Fruit fly (Drosophila melanogaster): Measurements from ENCODE around the gene Mur29B.
A peak's percentile ranks its signal among the peaks of the same experiment; 100 is the strongest.

Mur29B gene

DNA sequence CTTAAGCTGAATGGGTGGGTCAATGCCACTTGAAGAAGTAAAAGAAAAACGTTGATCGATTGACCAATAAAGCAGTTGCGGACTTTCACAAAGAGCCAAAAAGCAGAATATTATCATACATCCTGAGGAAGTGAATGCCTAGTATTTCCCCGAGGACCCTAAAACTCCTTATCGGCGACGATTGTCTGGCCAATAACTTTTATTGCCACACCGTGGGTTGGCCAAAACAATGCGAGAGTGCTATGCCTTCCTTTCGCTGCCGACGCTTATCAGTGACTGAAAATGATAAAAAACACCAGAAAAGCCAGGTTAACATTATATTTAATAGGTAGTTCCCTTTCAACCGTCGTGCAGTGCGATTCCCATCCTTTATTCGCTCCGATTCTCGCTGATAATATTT, at the start of gene Mur29B:
Mur29B (plus strand) TSS at position 324 of the 400 bp plus-strand sequence.
- TF ChIP-seq kay (GFP tag; ENCODE audit: borderline replicate concordance): peak; percentile 65
- TF ChIP-seq Mnt (GFP tag; optimal IDR thresholded peaks at IDR 0.05): no peak

dm6 chr2L:8302766-8303479, 49.1 kb upstream of the Mur29B start, which contains the start of the genes wol and Scgalpha:
wol (minus strand) TSS chr2L:8302985.
Scgalpha (plus strand) TSS chr2L:8303429.
- TF ChIP-seq CG11617 (GFP tag; optimal IDR thresholded peaks at IDR 0.05): no peak
- peak; percentile 97 for TF ChIP-seq CG14711 (tag; optimal IDR thresholded peaks at IDR 0.05)
- TF ChIP-seq CG12768 (GFP tag; optimal IDR thresholded peaks at IDR 0.05): no peak
- no peak for TF ChIP-seq CG7101 (tag; optimal IDR thresholded peaks at IDR 0.05)
- TF ChIP-seq cic (GFP tag; optimal IDR thresholded peaks at IDR 0.05): no peak
- no peak for TF ChIP-seq Hr96 (GFP tag; optimal IDR thresholded peaks at IDR 0.05)
- TF ChIP-seq bab1 (GFP tag; optimal IDR thresholded peaks at IDR 0.05): peak; percentile 7

DNA sequence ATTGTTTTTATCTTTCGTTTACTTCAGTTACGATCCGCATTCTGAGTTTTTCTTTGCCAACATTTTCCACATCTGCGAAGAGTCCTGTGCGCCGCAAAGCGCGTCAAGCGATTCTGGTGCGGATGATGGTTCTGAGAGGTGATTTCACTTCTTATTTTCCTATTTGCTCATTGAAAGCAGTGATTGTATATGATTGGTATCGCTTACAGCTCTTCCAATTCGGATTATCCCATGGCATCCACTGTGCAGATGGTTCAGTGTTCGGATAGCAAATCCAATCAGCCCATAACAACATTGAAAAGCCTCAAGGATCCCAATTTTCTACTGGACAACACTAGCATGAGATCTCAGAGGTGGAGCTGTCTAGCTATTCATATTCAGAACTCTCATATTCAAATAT, 47.4 kb upstream of the Mur29B start:
- TF ChIP-seq kay (GFP tag; ENCODE audit: borderline replicate concordance) (no peak), CG14711 (tag; optimal IDR thresholded peaks at IDR 0.05) (no peak), toe (GFP tag; optimal IDR thresholded peaks at IDR 0.05) (no peak), Hr96 (GFP tag; optimal IDR thresholded peaks at IDR 0.05) (no peak)

dm6 chr2L:8305409-8305808, 46.6 kb upstream of the Mur29B start, which contains the start of gene CG7840:
CG7840 (plus strand) TSS chr2L:8305586.
- no peak for TF ChIP-seq kay (GFP tag; ENCODE audit: borderline replicate concordance)
- no peak for TF ChIP-seq CG14711 (tag; optimal IDR thresholded peaks at IDR 0.05)
- TF ChIP-seq Hr96 (GFP tag; optimal IDR thresholded peaks at IDR 0.05): no peak
- no peak for TF ChIP-seq cic (GFP tag; optimal IDR thresholded peaks at IDR 0.05)
- TF ChIP-seq ovo (GFP tag; optimal IDR thresholded peaks at IDR 0.05): no peak
- no peak for TF ChIP-seq cnc (optimal IDR thresholded peaks at IDR 0.05)
- no peak for TF ChIP-seq Mnt (GFP tag; optimal IDR thresholded peaks at IDR 0.05)
- TF ChIP-seq CG7045 (GFP tag; optimal IDR thresholded peaks at IDR 0.05): no peak
- TF ChIP-seq CG12768 (GFP tag; optimal IDR thresholded peaks at IDR 0.05): no peak
- TF ChIP-seq CG33017 (tag; optimal IDR thresholded peaks at IDR 0.05): no peak
- no peak for TF ChIP-seq CG7101 (tag; optimal IDR thresholded peaks at IDR 0.05)
- no peak for TF ChIP-seq CG11617 (GFP tag; optimal IDR thresholded peaks at IDR 0.05)

DNA sequence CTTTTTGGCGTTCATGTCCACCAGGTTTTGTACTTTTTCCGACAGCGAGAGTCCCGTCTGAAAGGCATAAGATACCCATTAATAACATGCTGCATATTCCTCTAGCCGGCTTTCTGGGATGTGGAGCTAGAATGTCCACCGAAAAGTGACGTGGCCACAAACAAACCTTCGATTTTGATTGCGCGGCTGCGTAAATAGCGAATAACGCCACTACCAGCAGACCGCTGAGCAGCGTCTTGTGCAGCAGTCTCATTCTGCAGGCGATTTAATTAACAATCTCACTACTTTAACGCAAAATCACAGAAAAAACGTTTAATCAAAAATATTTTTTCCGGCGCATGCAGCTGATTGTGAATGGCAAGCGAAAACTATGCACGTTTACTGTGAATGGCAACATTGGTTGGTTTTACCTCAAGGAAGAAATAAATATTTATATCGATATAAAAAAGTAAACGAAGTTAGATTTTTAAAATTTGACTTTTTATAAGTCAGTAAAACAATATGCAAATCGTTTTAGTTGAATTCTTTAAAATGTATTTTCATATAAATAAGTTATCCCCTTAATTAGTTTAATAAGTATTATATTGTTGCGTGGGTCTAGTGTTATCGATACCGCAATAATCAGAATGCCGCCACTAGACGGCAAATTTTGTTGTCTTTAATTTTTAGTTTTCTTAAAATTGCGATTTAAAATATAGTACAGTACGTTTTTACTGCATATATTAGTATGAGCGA, 44.0 kb upstream of the Mur29B start, which contains the start of the genes Ostgamma and Mettl14:
Ostgamma (minus strand) TSS at position 376 of the 735 bp plus-strand sequence.
Mettl14 (plus strand) TSS at position 611 of the 735 bp plus-strand sequence.
- TF ChIP-seq cnc (optimal IDR thresholded peaks at IDR 0.05) (no peak), tj (GFP tag; optimal IDR thresholded peaks at IDR 0.05) (no peak), pad (GFP tag; optimal IDR thresholded peaks at IDR 0.05) (no peak), CG5204 (GFP tag; optimal IDR thresholded peaks at IDR 0.05) (no peak), cic (GFP tag; optimal IDR thresholded peaks at IDR 0.05) (no peak), CG14711 (tag; optimal IDR thresholded peaks at IDR 0.05) (peak; percentile 64), CG1620 (GFP tag; optimal IDR thresholded peaks at IDR 0.05) (no peak), Crg-1 (GFP tag; optimal IDR thresholded peaks at IDR 0.05) (no peak), CG11617 (GFP tag; optimal IDR thresholded peaks at IDR 0.05) (peak; percentile 20), toe (GFP tag; optimal IDR thresholded peaks at IDR 0.05) (no peak), CG12768 (GFP tag; optimal IDR thresholded peaks at IDR 0.05) (no peak), kay (GFP tag; ENCODE audit: borderline replicate concordance) (no peak), CG7101 (tag; optimal IDR thresholded peaks at IDR 0.05) (peak; percentile 39), Hr96 (GFP tag; optimal IDR thresholded peaks at IDR 0.05) (no peak), CG33017 (tag; optimal IDR thresholded peaks at IDR 0.05) (no peak), bab1 (GFP tag; optimal IDR thresholded peaks at IDR 0.05) (peak; percentile 41), ovo (GFP tag; optimal IDR thresholded peaks at IDR 0.05) (no peak), CG7045 (GFP tag; optimal IDR thresholded peaks at IDR 0.05) (no peak), Clk (GFP tag; optimal IDR thresholded peaks at IDR 0.05) (no peak), Mnt (GFP tag; optimal IDR thresholded peaks at IDR 0.05) (peak; percentile 40)

dm6 chr2L:8311091-8311490, 40.9 kb upstream of the Mur29B start, which contains the start of the genes CG7810 and CG7806:
CG7810 (minus strand) TSS chr2L:8311195.
CG7806 (plus strand) TSS chr2L:8311399.
- TF ChIP-seq Clk (GFP tag; optimal IDR thresholded peaks at IDR 0.05) (peak; percentile 48), CG5204 (GFP tag; optimal IDR thresholded peaks at IDR 0.05) (no peak), CG1620 (GFP tag; optimal IDR thresholded peaks at IDR 0.05) (peak; percentile 80), cnc (optimal IDR thresholded peaks at IDR 0.05) (no peak), CG14711 (tag; optimal IDR thresholded peaks at IDR 0.05) (peak; percentile 98), toe (GFP tag; optimal IDR thresholded peaks at IDR 0.05) (no peak), bab1 (GFP tag; optimal IDR thresholded peaks at IDR 0.05) (peak; percentile 91), Hr96 (GFP tag; optimal IDR thresholded peaks at IDR 0.05) (no peak), kay (GFP tag; ENCODE audit: borderline replicate concordance) (no peak), cic (GFP tag; optimal IDR thresholded peaks at IDR 0.05) (peak; percentile 75), pad (GFP tag; optimal IDR thresholded peaks at IDR 0.05) (peak; percentile 43), CG33017 (tag; optimal IDR thresholded peaks at IDR 0.05) (peak; percentile 92), ovo (GFP tag; optimal IDR thresholded peaks at IDR 0.05) (peak; percentile 52), tj (GFP tag; optimal IDR thresholded peaks at IDR 0.05) (peak; percentile 71), Mnt (GFP tag; optimal IDR thresholded peaks at IDR 0.05) (peak; percentile 78), CG11617 (GFP tag; optimal IDR thresholded peaks at IDR 0.05) (peak; percentile 93), CG12768 (GFP tag; optimal IDR thresholded peaks at IDR 0.05) (peak; percentile 86), CG7045 (GFP tag; optimal IDR thresholded peaks at IDR 0.05) (peak; percentile 83), Crg-1 (GFP tag; optimal IDR thresholded peaks at IDR 0.05) (peak; percentile 78), CG7101 (tag; optimal IDR thresholded peaks at IDR 0.05) (peak; percentile 92)

Measured in whole organism, adult.